Fruit fly (Drosophila melanogaster): ENCODE results near the gene Gs1.

The Gs1 gene

DNA sequence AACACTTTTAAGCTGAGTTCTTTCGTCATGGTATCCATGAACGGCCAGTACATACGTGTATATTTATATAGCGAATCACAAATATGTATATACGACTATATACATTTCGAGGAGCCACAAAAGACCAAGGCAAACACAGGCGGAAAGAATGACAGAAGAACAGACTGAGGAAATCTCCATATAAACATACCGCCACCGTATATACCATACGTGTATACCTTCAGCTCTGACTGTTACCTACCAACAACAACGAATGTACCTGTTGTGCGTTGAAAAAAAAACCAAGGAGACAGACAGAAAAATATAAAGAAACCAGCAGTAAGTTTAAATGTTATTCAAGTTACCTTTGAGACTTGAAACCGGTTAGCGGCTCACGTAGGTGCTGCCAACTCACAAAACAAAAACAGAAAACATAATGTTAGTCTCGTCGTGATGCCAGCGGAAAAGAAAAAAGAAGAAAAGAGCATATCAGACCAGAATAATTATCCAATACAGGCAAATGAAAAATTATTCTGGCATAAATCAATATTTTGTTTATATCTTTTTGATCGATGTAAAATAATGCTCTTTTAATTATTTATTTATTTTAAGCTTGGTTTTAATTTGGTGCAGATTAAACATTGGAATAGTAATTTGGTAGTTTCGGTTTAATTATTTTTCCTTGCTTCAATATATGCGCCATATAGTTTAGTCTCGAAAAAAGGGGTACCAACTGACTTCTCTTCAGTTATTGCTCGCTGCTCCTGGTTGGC, 39.8 kb downstream of the Gs1 start (continued):
- TF ChIP-seq Doc2 (GFP tag; IDR thresholded peaks at IDR 0.05) (no peak), BtbVII (GFP tag; optimal IDR thresholded peaks at IDR 0.05) (no peak), Poxn (GFP tag; IDR thresholded peaks at IDR 0.05) (no peak), CG10267 (tag; optimal IDR thresholded peaks at IDR 0.05) (no peak), CG34376 (GFP tag; optimal IDR thresholded peaks at IDR 0.05) (no peak), phol (tag; optimal IDR thresholded peaks at IDR 0.05) (no peak), crol (GFP tag; IDR thresholded peaks at IDR 0.05) (no peak), bowl (GFP tag; IDR thresholded peaks at IDR 0.05) (no peak), corto (GFP tag; optimal IDR thresholded peaks at IDR 0.05) (peak; percentile 18), Ptx1 (GFP tag; IDR thresholded peaks at IDR 0.05) (no peak), HmgD (GFP tag; optimal IDR thresholded peaks at IDR 0.05) (no peak), chinmo (GFP tag; IDR thresholded peaks at IDR 0.05; ENCODE audit: partially characterized antibody) (peak; percentile 81; the same call in 1 of the 4 replicates), pan (optimal IDR thresholded peaks at IDR 0.05) (no peak), pan (GFP tag; optimal IDR thresholded peaks at IDR 0.05 in 1 of 2, IDR thresholded peaks at IDR 0.05 in 1 of 2) (peak in 1 of 2 experiments; percentile 4), CG8924 (tag; optimal IDR thresholded peaks at IDR 0.05) (peak; percentile 18), p53 (GFP tag; optimal IDR thresholded peaks at IDR 0.05) (no peak), lola (GFP tag; optimal IDR thresholded peaks at IDR 0.05) (no peak), Ets65A (GFP tag) (no peak), CG10543 (GFP tag; optimal IDR thresholded peaks at IDR 0.05) (peak; percentile 25), ind (GFP tag; optimal IDR thresholded peaks at IDR 0.05) (no peak), nom (GFP tag; optimal IDR thresholded peaks at IDR 0.05) (peak; percentile 71), CG7556 (GFP tag; optimal IDR thresholded peaks at IDR 0.05) (no peak), CG18764 (GFP tag; optimal IDR thresholded peaks at IDR 0.05) (no peak), CG12769 (tag; optimal IDR thresholded peaks at IDR 0.05) (peak; percentile 31), CG15269 (tag; optimal IDR thresholded peaks at IDR 0.05) (peak; percentile 90), CG10321 (GFP tag; IDR thresholded peaks at IDR 0.05) (no peak), Eip74EF (GFP tag; optimal IDR thresholded peaks at IDR 0.05) (peak in 1 of 2 experiments; percentile 15), Ssrp (tag; optimal IDR thresholded peaks at IDR 0.05) (no peak), B-H2 (GFP tag; optimal IDR thresholded peaks at IDR 0.05) (peak; percentile 7), Stat92E (GFP tag; optimal IDR thresholded peaks at IDR 0.05) (no peak), CG7745 (tag; optimal IDR thresholded peaks at IDR 0.05) (no peak), croc (GFP tag; conservative IDR thresholded peaks at IDR 0.05) (no peak), Dll (GFP tag; IDR thresholded peaks at IDR 0.05; ENCODE audit: partially characterized antibody) (no peak), YL-1 (GFP tag; optimal IDR thresholded peaks at IDR 0.05) (no peak), bab2 (GFP tag; optimal IDR thresholded peaks at IDR 0.05) (no peak), CG7963 (GFP tag; IDR thresholded peaks at IDR 0.05; ENCODE audit: partially characterized antibody) (no peak), caup (GFP tag; optimal IDR thresholded peaks at IDR 0.05; ENCODE audit: severe bottlenecking) (peak; percentile 7), CG5953 (GFP tag; IDR thresholded peaks at IDR 0.05) (no peak), ci (GFP tag; IDR thresholded peaks at IDR 0.05) (no peak)

DNA sequence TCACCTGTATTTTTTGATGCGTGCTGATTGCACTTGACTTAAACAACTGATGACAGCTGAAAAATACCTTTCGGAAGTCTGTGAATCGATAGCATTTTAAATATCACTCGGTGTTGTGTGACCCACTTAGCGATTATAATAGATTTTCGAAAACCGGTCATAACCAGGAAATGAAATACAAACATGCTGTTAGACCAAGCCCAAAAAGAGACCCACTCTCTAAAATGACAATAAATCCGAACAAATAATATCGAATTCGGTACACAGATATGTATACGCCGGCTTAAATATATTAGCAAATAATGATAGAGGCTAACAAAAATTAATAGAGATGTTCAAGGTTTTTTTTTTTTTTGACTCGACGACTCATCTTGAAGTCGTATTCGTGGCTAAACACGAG, 43.9 kb downstream of the Gs1 start:
- peak; percentile 40 for TF ChIP-seq sens (GFP tag)
- TF ChIP-seq CG12942 (GFP tag; optimal IDR thresholded peaks at IDR 0.05), result no peak
- TF ChIP-seq CG2199 (GFP tag; IDR thresholded peaks at IDR 0.05), result 0 out of 3 replicates have a peak, but pooled peaks have one; percentile 48
- TF ChIP-seq Eip74EF (GFP tag; optimal IDR thresholded peaks at IDR 0.05), result peak in 1 of 2 experiments; percentile 90

Measured in whole organism, embryonic.